Comparison of ENCODE assay signal across 5 worm cellular contexts in genomic region chrX:11666545-11667177, ce11.
TF ChIP-seq lines count a peak whose summit lies in the region.

Gene noca-2, plus strand, starts transcription at chrX:11667127.

TF ChIP-seq in whole organism, L1 larva, 84 proteins besides CTCF, POLR2A, EP300 and RAD21 (continues in another document):
- TF ChIP-seq lin-35 (GFP tag; optimal IDR thresholded peaks at IDR 0.05; lab: Kevin White, UChicago) = no peak
- no peak for TF ChIP-seq dsc-1 (tag; optimal IDR thresholded peaks at IDR 0.05; lab: Kevin White, UChicago)
- TF ChIP-seq nhr-20 (tag; optimal IDR thresholded peaks at IDR 0.05; lab: Kevin White, UChicago) = peak; percentile 13
- TF ChIP-seq nhr-237 (tag; optimal IDR thresholded peaks at IDR 0.05; lab: Kevin White, UChicago) = no peak
- TF ChIP-seq nhr-47 (tag; optimal IDR thresholded peaks at IDR 0.05; lab: Kevin White, UChicago) = peak; percentile 11
- TF ChIP-seq aha-1 (tag; optimal IDR thresholded peaks at IDR 0.05; lab: Kevin White, UChicago) = no peak
- no peak for TF ChIP-seq hlh-17 (GFP tag; optimal IDR thresholded peaks at IDR 0.05; lab: Kevin White, UChicago; ENCODE audit: borderline replicate concordance)
- no peak for TF ChIP-seq unc-30 (tag; optimal IDR thresholded peaks at IDR 0.05; lab: Kevin White, UChicago)
- TF ChIP-seq unc-86 (tag; optimal IDR thresholded peaks at IDR 0.05; lab: Kevin White, UChicago) = peak; percentile 11
- TF ChIP-seq fkh-10 (GFP tag; optimal IDR thresholded peaks at IDR 0.05; lab: Kevin White, UChicago) = no peak
- TF ChIP-seq lsy-2 (tag; optimal IDR thresholded peaks at IDR 0.05; lab: Kevin White, UChicago) = peak in 1 of 2 experiments; percentile 44
- TF ChIP-seq nhr-28 (tag; optimal IDR thresholded peaks at IDR 0.05; lab: Kevin White, UChicago) = no peak
- peak; percentile 12 for TF ChIP-seq tbx-2 (tag; optimal IDR thresholded peaks at IDR 0.05; lab: Kevin White, UChicago)
- TF ChIP-seq egl-13 (tag; optimal IDR thresholded peaks at IDR 0.05; lab: Kevin White, UChicago) = no peak
- peak; percentile 12 for TF ChIP-seq mep-1 (tag; optimal IDR thresholded peaks at IDR 0.05; lab: Kevin White, UChicago)
- TF ChIP-seq dpl-1 (GFP tag; optimal IDR thresholded peaks at IDR 0.05; lab: Kevin White, UChicago) = no peak
- peak; percentile 82 for TF ChIP-seq lin-14 (GFP tag; optimal IDR thresholded peaks at IDR 0.05; lab: Kevin White, UChicago)
- TF ChIP-seq nhr-12 (tag; optimal IDR thresholded peaks at IDR 0.05; lab: Kevin White, UChicago) = no peak
- TF ChIP-seq jun-1 (tag; optimal IDR thresholded peaks at IDR 0.05; lab: Kevin White, UChicago) = no peak

TF ChIP-seq in whole organism, L3 larva, 47 proteins besides CTCF, POLR2A, EP300 and RAD21:
- TF ChIP-seq nhr-28 (tag; optimal IDR thresholded peaks at IDR 0.05; lab: Kevin White, UChicago) = no peak
- TF ChIP-seq egl-5 (tag; optimal IDR thresholded peaks at IDR 0.05; lab: Kevin White, UChicago) = peak; percentile 29
- peak; percentile 2 for TF ChIP-seq unc-62 (GFP tag; optimal IDR thresholded peaks at IDR 0.05; lab: Kevin White, UChicago)
- TF ChIP-seq lin-39 (tag; optimal IDR thresholded peaks at IDR 0.05; lab: Kevin White, UChicago) = peak; percentile 60
- peak; percentile 77 for TF ChIP-seq nfya-1 (tag; optimal IDR thresholded peaks at IDR 0.05; lab: Kevin White, UChicago; ENCODE audit: insufficient read depth)
- peak; percentile 48 for TF ChIP-seq hmg-11 (tag; optimal IDR thresholded peaks at IDR 0.05; lab: Kevin White, UChicago)
- no peak for TF ChIP-seq tbx-2 (tag; optimal IDR thresholded peaks at IDR 0.05; lab: Kevin White, UChicago)
- peak; percentile 8 for TF ChIP-seq pqm-1 (tag; optimal IDR thresholded peaks at IDR 0.05; lab: Kevin White, UChicago)
- no peak for TF ChIP-seq lin-15B (tag; optimal IDR thresholded peaks at IDR 0.05; lab: Kevin White, UChicago)
- peak; percentile 38 for TF ChIP-seq pha-4 (tag; optimal IDR thresholded peaks at IDR 0.05; lab: Kevin White, UChicago)

TF ChIP-seq in whole organism, early embryonic, 17 proteins besides CTCF, POLR2A, EP300 and RAD21:
- TF ChIP-seq hmg-4 (GFP tag; optimal IDR thresholded peaks at IDR 0.05; lab: Kevin White, UChicago) (peak; percentile 64), ceh-13 (GFP tag; optimal IDR thresholded peaks at IDR 0.05; lab: Kevin White, UChicago) (no peak), hnd-1 (tag; optimal IDR thresholded peaks at IDR 0.05; lab: Kevin White, UChicago) (peak; percentile 12), ceh-36 (tag; optimal IDR thresholded peaks at IDR 0.05; lab: Kevin White, UChicago) (no peak)

TF ChIP-seq in whole organism, midembryonic, 9 proteins besides CTCF, POLR2A, EP300 and RAD21:
- TF ChIP-seq ztf-23 (GFP tag; IDR thresholded peaks at IDR 0.05; lab: Robert Waterston, UW) (no peak), tab-1 (GFP tag; IDR thresholded peaks at IDR 0.05; lab: Robert Waterston, UW) (no peak), med-1 (GFP tag; optimal IDR thresholded peaks at IDR 0.05; lab: Kevin White, UChicago; ENCODE audit: insufficient read depth) (no peak), flt-1 (GFP tag; IDR thresholded peaks at IDR 0.05; lab: Robert Waterston, UW) (no peak), ref-1 (GFP tag; conservative IDR thresholded peaks at IDR 0.05; lab: Robert Waterston, UW) (no peak), T22C8.4 (GFP tag; IDR thresholded peaks at IDR 0.05; lab: Robert Waterston, UW) (no peak), klf-2 (GFP tag; conservative IDR thresholded peaks at IDR 0.05; lab: Robert Waterston, UW) (no peak), cog-1 (tag; optimal IDR thresholded peaks at IDR 0.05; lab: Kevin White, UChicago) (peak; percentile 46), ztf-29 (GFP tag; IDR thresholded peaks at IDR 0.05; lab: Robert Waterston, UW) (no peak)
TF ChIP-seq in whole organism, midembryonic: peak in this region for 1.

TF ChIP-seq in whole organism, young adult, 124 proteins besides CTCF, POLR2A, EP300 and RAD21:
- TF ChIP-seq hmg-1.2 (GFP tag; IDR thresholded peaks at IDR 0.05; lab: Robert Waterston, UW) = peak; percentile 73; the same call in 1 of the 2 replicates
- no peak for TF ChIP-seq akir-1 (GFP tag; optimal IDR thresholded peaks at IDR 0.05; lab: Kevin White, UChicago)
- no peak for TF ChIP-seq aptf-3 (GFP tag; IDR thresholded peaks at IDR 0.05; lab: Robert Waterston, UW)
- no peak for TF ChIP-seq madf-10 (tag; optimal IDR thresholded peaks at IDR 0.05; lab: Kevin White, UChicago)
- 0 out of 2 replicates have a peak, but pooled peaks have one; percentile 49 for TF ChIP-seq nfyb-1 (GFP tag; IDR thresholded peaks at IDR 0.05; lab: Robert Waterston, UW)

Comparison
In these comparisons a context has a peak if more than half of its experiments do, and no peak if none do; other contexts are left out.
1. Of the 8 proteins assayed by ChIP-seq in both whole organism, young adult and whole organism, L1 larva: peak only in whole organism, young adult: none; only in whole organism, L1 larva: efl-1; in both: none; in neither: 7.